Fruit fly (Drosophila melanogaster) Kc167 (cell line): Measurements from ENCODE around the gene Brms1.

Source experiments
- Myc ChIP-seq: fragments of >200 bp; optimal IDR thresholded peaks from 2 replicates; lab custom pipeline; 2017; ENCODE audit warnings: missing external identifiers
- Sin3A ChIP-seq: fragments of >200 bp; optimal IDR thresholded peaks from 2 replicates; lab custom pipeline; 2018; ENCODE audit warnings: missing external identifiers
- h ChIP-seq: fragments of >200 bp; optimal IDR thresholded peaks from 3 replicates; lab custom pipeline; 2018; ENCODE audit warnings: missing external identifiers
- insv ChIP-seq: fragments of >200 bp; optimal IDR thresholded peaks from 3 replicates; lab custom pipeline; 2018; ENCODE audit warnings: missing external identifiers
- psq ChIP-seq: fragments of >200 bp; optimal IDR thresholded peaks from 2 replicates; lab custom pipeline; 2017; ENCODE audit warnings: missing external identifiers
- ttk ChIP-seq: sonication (Bioruptor generic); optimal IDR thresholded peaks from 2 replicates; lab custom pipeline; 2017; ENCODE audit warnings: missing external identifiers

- TF ChIP-seq psq (lab: Kevin White, UChicago) (no peak), h (no peak), ttk (lab: Kevin White, UChicago) (no peak), Myc (no peak), Sin3A (lab: Kevin White, UChicago) (no peak), insv (lab: Kevin White, UChicago) (no peak)
These were observed 3.3 kb downstream of the Brms1 start, which contains the start of gene CG4404 for dm6 chrX:12905901-12906689.
